Fruit fly (Drosophila melanogaster) whole organism, embryonic: ENCODE measurements around the gene Rnf146.

ENCODE experiments used
- Atf6 ChIP-seq: fragments of 200-800 bp; sonication (Bioruptor generic); IDR thresholded peaks from 2 replicates; pipeline ENCODE4 v1.3.6; 2022; ENCODE audit warnings: missing biosample characterization, missing genetic modification characterization
- Awh ChIP-seq: fragments of 200-800 bp; sonication (Bioruptor generic); IDR thresholded peaks from 2 replicates; pipeline ENCODE4, ENCODE4 v1.3.6; 2022; ENCODE audit warnings: missing biosample characterization, missing genetic modification characterization
- CG10209 ChIP-seq: fragments of 200-800 bp; sonication (Bioruptor generic); optimal IDR thresholded peaks from 3 replicates; lab custom pipeline; 2017; ENCODE audit warnings: missing biosample characterization, mild to moderate bottlenecking, missing genetic modification characterization, missing genetic modification reagents
- CG10267 ChIP-seq: fragments of 200-800 bp; sonication (Bioruptor generic); optimal IDR thresholded peaks from 2 replicates; lab custom pipeline; 2018; ENCODE audit warnings: missing biosample characterization, mild to moderate bottlenecking, missing genetic modification characterization, moderate library complexity
- CG11696 ChIP-seq: fragments of 200-800 bp; sonication (Bioruptor generic); IDR thresholded peaks from 2 replicates; pipeline ENCODE4 v1.3.6; 2022; ENCODE audit warnings: missing biosample characterization, missing genetic modification characterization
- CG12391 ChIP-seq: fragments of 200-800 bp; sonication (Bioruptor generic); optimal IDR thresholded peaks from 3 replicates; lab custom pipeline; 2018; ENCODE audit warnings: missing biosample characterization, mild to moderate bottlenecking, missing genetic modification characterization, moderate library complexity
- CG13775 ChIP-seq: fragments of 200-800 bp; sonication (Bioruptor generic); optimal IDR thresholded peaks from 3 replicates; lab custom pipeline; 2017; ENCODE audit warnings: missing biosample characterization, mild to moderate bottlenecking, missing genetic modification characterization
- CG15073 ChIP-seq: fragments of 200-800 bp; sonication (Bioruptor generic); optimal IDR thresholded peaks from 2 replicates; lab custom pipeline; 2016; ENCODE audit warnings: missing biosample characterization, missing genetic modification characterization
- CG1529 ChIP-seq: fragments of 200-800 bp; sonication (Bioruptor generic); optimal IDR thresholded peaks from 3 replicates; lab custom pipeline; 2018; ENCODE audit warnings: missing biosample characterization, missing genetic modification characterization
- CG1603 ChIP-seq: fragments of 200-800 bp; sonication (Bioruptor generic); optimal IDR thresholded peaks from 2 replicates; lab custom pipeline; 2019; ENCODE audit warnings: missing biosample characterization, mild to moderate bottlenecking, missing genetic modification characterization, moderate library complexity
- CG17186 ChIP-seq: fragments of 200-800 bp; sonication (Bioruptor generic); optimal IDR thresholded peaks from 3 replicates; lab custom pipeline; 2017; ENCODE audit warnings: missing biosample characterization, missing genetic modification reagents, missing genetic modification characterization
- CG17829 ChIP-seq: fragments of 200-800 bp; optimal IDR thresholded peaks from 2 replicates; lab custom pipeline; 2019; ENCODE audit warnings: missing biosample characterization, mild to moderate bottlenecking, missing genetic modification characterization, moderate library complexity
- CG2116 ChIP-seq: fragments of 200-800 bp; sonication (Bioruptor generic); optimal IDR thresholded peaks from 3 replicates; lab custom pipeline; 2018; ENCODE audit warnings: missing biosample characterization, mild to moderate bottlenecking, missing genetic modification characterization
- CG30020 ChIP-seq: fragments of 200-800 bp; optimal IDR thresholded peaks from 2 replicates; lab custom pipeline; 2019; ENCODE audit warnings: missing biosample characterization, mild to moderate bottlenecking, missing genetic modification characterization, moderate library complexity
- CG30403 ChIP-seq: fragments of 200-800 bp; sonication (Bioruptor generic); optimal IDR thresholded peaks from 3 replicates; lab custom pipeline; 2016; ENCODE audit warnings: missing biosample characterization, missing genetic modification characterization
- CG4404 ChIP-seq: fragments of 200-800 bp; sonication (Bioruptor generic); IDR thresholded peaks from 2 replicates; pipeline ENCODE4 v1.3.6; 2022; ENCODE audit warnings: missing biosample characterization, missing genetic modification characterization
- CG4424 ChIP-seq: fragments of 200-800 bp; sonication (Bioruptor generic); optimal IDR thresholded peaks from 3 replicates; lab custom pipeline; 2016; ENCODE audit warnings: missing biosample characterization, missing genetic modification characterization
- CG4820 ChIP-seq: fragments of 200-800 bp; sonication (Bioruptor generic); optimal IDR thresholded peaks from 3 replicates; lab custom pipeline; 2016; ENCODE audit warnings: missing biosample characterization, missing genetic modification characterization
- CG7556 ChIP-seq: fragments of 200-800 bp; sonication (Bioruptor generic); optimal IDR thresholded peaks from 2 replicates; lab custom pipeline; 2017; ENCODE audit warnings: missing biosample characterization, mild to moderate bottlenecking, missing genetic modification characterization
- CG7745 ChIP-seq: fragments of 200-800 bp; sonication (Bioruptor generic); optimal IDR thresholded peaks from 2 replicates; lab custom pipeline; 2018; ENCODE audit warnings: missing biosample characterization, mild to moderate bottlenecking, missing genetic modification characterization, moderate library complexity
- CG7839 ChIP-seq: fragments of 200-800 bp; sonication (Bioruptor generic); optimal IDR thresholded peaks from 3 replicates; lab custom pipeline; 2018; ENCODE audit warnings: missing biosample characterization, mild to moderate bottlenecking, missing genetic modification characterization, moderate library complexity
- CG8290 ChIP-seq, 3 experiments: fragments of 200-800 bp; sonication (Bioruptor generic); optimal IDR thresholded peaks; 2 replicates each; lab custom pipeline; 2016 to 2019; ENCODE audit warnings: missing biosample characterization in 3 of 3, missing genetic modification characterization in 3 of 3, mild to moderate bottlenecking in 2 of 3, moderate library complexity in 1 of 3
- Hr3 ChIP-seq: fragments of 200-800 bp; sonication (Bioruptor generic); optimal IDR thresholded peaks from 3 replicates; lab custom pipeline; 2016; ENCODE audit warnings: missing biosample characterization, missing genetic modification characterization
- Kr ChIP-seq: fragments of 200-800 bp; sonication (Bioruptor generic); optimal IDR thresholded peaks from 2 replicates; lab custom pipeline; 2017; ENCODE audit warnings: missing biosample characterization, mild to moderate bottlenecking, missing genetic modification characterization
- Med ChIP-seq: fragments of 200-800 bp; sonication (Bioruptor generic); peaks from one replicate; lab custom pipeline; 2016; ENCODE audit warnings: missing biosample characterization, missing genetic modification characterization, mild to moderate bottlenecking, inconsistent platforms, moderate library complexity
- Nf-YB ChIP-seq: fragments of 200-800 bp; sonication (Bioruptor generic); optimal IDR thresholded peaks from 3 replicates; lab custom pipeline; 2019; ENCODE audit warnings: missing biosample characterization, mild to moderate bottlenecking, missing genetic modification characterization, moderate library complexity
- Pdp1 ChIP-seq, 2 experiments: fragments of 200-800 bp; sonication (Bioruptor generic); optimal IDR thresholded peaks; 3 replicates each; lab custom pipeline; 2016; ENCODE audit warnings: missing biosample characterization in 2 of 2, missing genetic modification characterization in 2 of 2, mild to moderate bottlenecking in 1 of 2, moderate library complexity in 1 of 2
- Spps ChIP-seq: fragments of 200-800 bp; sonication (Bioruptor generic); optimal IDR thresholded peaks from 2 replicates; lab custom pipeline; 2018; ENCODE audit warnings: missing biosample characterization, mild to moderate bottlenecking, missing genetic modification characterization
- Sry-δ ChIP-seq: fragments of 200-800 bp; sonication (Bioruptor generic); optimal IDR thresholded peaks from 2 replicates; lab custom pipeline; 2016; ENCODE audit warnings: missing biosample characterization, missing genetic modification characterization
- Stat92E ChIP-seq, 3 experiments: fragments of >200 bp in 2 of 3; fragments of 200-800 bp in 1 of 3; sonication (Bioruptor generic) in 1 of 3; optimal IDR thresholded peaks; 2 replicates each; lab custom pipeline; 2017 to 2019; ENCODE audit warnings: missing biosample characterization in 3 of 3, missing genetic modification characterization in 3 of 3, mild to moderate bottlenecking in 1 of 3, moderate library complexity in 1 of 3
- TFAM ChIP-seq: fragments of 200-800 bp; sonication (Bioruptor generic); optimal IDR thresholded peaks from 2 replicates; lab custom pipeline; 2017; ENCODE audit warnings: missing biosample characterization, missing genetic modification characterization, inconsistent platforms
- Usf ChIP-seq: fragments of 200-800 bp; sonication (Bioruptor generic); optimal IDR thresholded peaks from 2 replicates; lab custom pipeline; 2017; ENCODE audit warnings: missing genotype, missing biosample characterization, missing genetic modification characterization
- al ChIP-seq: fragments of 200-800 bp; sonication (Bioruptor generic); IDR thresholded peaks from 2 replicates; pipeline ENCODE4 v1.3.6; 2022; ENCODE audit warnings: missing biosample characterization, missing genetic modification characterization
- chif ChIP-seq, 2 experiments: fragments of 200-800 bp; sonication (Bioruptor generic); optimal IDR thresholded peaks; 3 replicates each; lab custom pipeline; 2016; ENCODE audit warnings: missing biosample characterization in 2 of 2, missing genetic modification characterization in 2 of 2
- crol ChIP-seq: fragments of 200-800 bp; sonication (Bioruptor generic); IDR thresholded peaks from 2 replicates; pipeline ENCODE4 v1.3.6; 2022; ENCODE audit warnings: missing biosample characterization, missing genetic modification characterization
- dmrt11E ChIP-seq: fragments of 200-800 bp; sonication (Bioruptor generic); optimal IDR thresholded peaks from 3 replicates; lab custom pipeline; 2018; ENCODE audit warnings: missing biosample characterization, mild to moderate bottlenecking, missing genetic modification characterization, moderate library complexity
- eve ChIP-seq, 2 experiments: fragments of >200 bp; optimal IDR thresholded peaks; 2 replicates each; lab custom pipeline; 2017; ENCODE audit warnings: missing biosample characterization in 2 of 2, missing genetic modification characterization in 2 of 2
- fd102C ChIP-seq: fragments of 200-800 bp; sonication (Bioruptor generic); optimal IDR thresholded peaks from 2 replicates; lab custom pipeline; 2018; ENCODE audit warnings: missing biosample characterization, mild to moderate bottlenecking, missing genetic modification characterization, moderate library complexity
- fd96Cb ChIP-seq: fragments of 200-800 bp; sonication (Bioruptor generic); optimal IDR thresholded peaks from 2 replicates; lab custom pipeline; 2018; ENCODE audit warnings: missing biosample characterization, mild to moderate bottlenecking, missing genetic modification characterization, moderate library complexity
- gcm ChIP-seq: fragments of 200-800 bp; sonication (Bioruptor generic); optimal IDR thresholded peaks from 2 replicates; lab custom pipeline; 2019; ENCODE audit warnings: missing biosample characterization, mild to moderate bottlenecking, missing genetic modification characterization, moderate library complexity
- grn ChIP-seq: fragments of 200-800 bp; sonication (Bioruptor generic); optimal IDR thresholded peaks from 3 replicates; lab custom pipeline; 2017; ENCODE audit warnings: missing biosample characterization, missing genetic modification characterization
- gro ChIP-seq: fragments of 200-800 bp; sonication (Bioruptor generic); optimal IDR thresholded peaks from 2 replicates; lab custom pipeline; 2016; ENCODE audit warnings: missing biosample characterization, missing genetic modification characterization
- gsb-n ChIP-seq: fragments of 200-800 bp; sonication (Bioruptor generic); optimal IDR thresholded peaks from 3 replicates; lab custom pipeline; 2018; ENCODE audit warnings: missing biosample characterization, mild to moderate bottlenecking, missing genetic modification characterization
- jumu ChIP-seq: fragments of 200-800 bp; sonication (Bioruptor generic); optimal IDR thresholded peaks from 3 replicates; lab custom pipeline; 2016; ENCODE audit warnings: missing biosample characterization, missing genetic modification characterization
- kay ChIP-seq: fragments of 200-800 bp; sonication (Bioruptor generic); optimal IDR thresholded peaks from 2 replicates; lab custom pipeline; 2016; ENCODE audit warnings: missing biosample characterization, missing genetic modification characterization
- lilli ChIP-seq: fragments of 200-800 bp; sonication (Bioruptor generic); optimal IDR thresholded peaks from 3 replicates; lab custom pipeline; 2016; ENCODE audit warnings: missing biosample characterization, missing genetic modification characterization
- nerfin-1 ChIP-seq: fragments of 200-800 bp; sonication (Bioruptor generic); optimal IDR thresholded peaks from 3 replicates; lab custom pipeline; 2019; ENCODE audit warnings: missing biosample characterization, mild to moderate bottlenecking, missing genetic modification characterization, moderate library complexity
- stc ChIP-seq: fragments of 200-800 bp; sonication (Bioruptor generic); IDR thresholded peaks from 2 replicates; pipeline ENCODE4 v1.3.6; 2022; ENCODE audit warnings: missing biosample characterization, missing genetic modification characterization
- ttk ChIP-seq: fragments of 200-800 bp; sonication (Bioruptor generic); IDR thresholded peaks from 2 replicates; pipeline ENCODE4 v2.1.2; 2022; ENCODE audit warnings: missing biosample characterization, missing genetic modification characterization

Rnf146 gene

dm6 chr3L:19636821-19637460 lies 5.7 kb downstream of the Rnf146 start (continued):
- TF ChIP-seq CG1603 (tag; lab: Kevin White, UChicago) (peak; percentile 52), Spps (tag; lab: Kevin White, UChicago) (peak; percentile 79), Nf-YB (GFP tag; lab: Kevin White, UChicago) (peak; percentile 56), ttk (no peak), CG8290 (GFP tag; optimal IDR thresholded peaks at IDR 0.05; lab: Kevin White, UChicago) (peak; percentile 61), CG8290 (tag; optimal IDR thresholded peaks at IDR 0.05; lab: Kevin White, UChicago) (peak in 1 of 2 experiments; percentile 56), stc (GFP tag; lab: Robert Waterston, UW) (no peak), Awh (GFP tag; lab: Robert Waterston, UW) (0 out of 2 replicates have a peak, but pooled peaks have one; percentile 15), CG1529 (GFP tag; lab: Kevin White, UChicago) (peak; percentile 25), Sry-δ (GFP tag; lab: Kevin White, UChicago) (no peak), Usf (GFP tag; lab: Kevin White, UChicago) (peak; percentile 59), Kr (peak; percentile 26), CG13775 (GFP tag; lab: Kevin White, UChicago) (peak; percentile 79), CG10209 (GFP tag; lab: Kevin White, UChicago) (peak; percentile 65), CG7745 (tag; lab: Kevin White, UChicago) (no peak), lilli (GFP tag; lab: Kevin White, UChicago) (peak; percentile 4), Stat92E (GFP tag; optimal IDR thresholded peaks at IDR 0.05; lab: Kevin White, UChicago) (peak in 1 of 3 experiments; percentile 66), al (GFP tag; lab: Robert Waterston, UW) (no peak), CG12391 (tag; lab: Kevin White, UChicago) (peak; percentile 82), fd96Cb (tag; lab: Kevin White, UChicago) (peak; percentile 64), Med (peak; percentile 15), CG4820 (GFP tag; lab: Kevin White, UChicago) (peak; percentile 52), CG2116 (GFP tag; lab: Kevin White, UChicago) (peak; percentile 48), CG7556 (peak; percentile 77), CG4424 (GFP tag; lab: Kevin White, UChicago) (peak; percentile 60), gsb-n (tag; lab: Kevin White, UChicago) (peak; percentile 68), gcm (GFP tag; lab: Kevin White, UChicago) (peak; percentile 58), TFAM (GFP tag; lab: Kevin White, UChicago) (no peak), CG10267 (tag; lab: Kevin White, UChicago) (peak; percentile 83), jumu (GFP tag; lab: Kevin White, UChicago) (no peak), CG15073 (GFP tag; lab: Kevin White, UChicago) (peak; percentile 0), nerfin-1 (peak; percentile 49), crol (GFP tag; lab: Robert Waterston, UW) (peak; percentile 27; the same call in 1 of the 2 replicates), chif (GFP tag; optimal IDR thresholded peaks at IDR 0.05; lab: Kevin White, UChicago) (peak in 1 of 2 experiments; percentile 60), CG17829 (tag; lab: Kevin White, UChicago) (peak; percentile 85), grn (GFP tag; lab: Kevin White, UChicago) (peak; percentile 35), CG17186 (no peak), gro (GFP tag; lab: Kevin White, UChicago) (no peak), Pdp1 (GFP tag; optimal IDR thresholded peaks at IDR 0.05; lab: Kevin White, UChicago) (peak in 1 of 2 experiments; percentile 30), Atf6 (GFP tag; lab: Robert Waterston, UW) (no peak), CG30020 (tag; lab: Kevin White, UChicago) (peak; percentile 41), kay (GFP tag; lab: Kevin White, UChicago) (peak; percentile 34), eve (GFP tag; optimal IDR thresholded peaks at IDR 0.05; lab: Kevin White, UChicago) (no peak), CG30403 (GFP tag; lab: Kevin White, UChicago) (peak; percentile 54), CG4404 (peak; percentile 85), fd102C (peak; percentile 84), CG11696 (GFP tag; lab: Robert Waterston, UW) (0 out of 2 replicates have a peak, but pooled peaks have one; percentile 11), Hr3 (GFP tag; lab: Kevin White, UChicago) (peak; percentile 49), dmrt11E (tag; lab: Kevin White, UChicago) (peak; percentile 96), CG7839 (tag; lab: Kevin White, UChicago) (peak; percentile 62)
